Worm (Caenorhabditis elegans): ENCODE data around the gene fbxa-213.

DNA sequence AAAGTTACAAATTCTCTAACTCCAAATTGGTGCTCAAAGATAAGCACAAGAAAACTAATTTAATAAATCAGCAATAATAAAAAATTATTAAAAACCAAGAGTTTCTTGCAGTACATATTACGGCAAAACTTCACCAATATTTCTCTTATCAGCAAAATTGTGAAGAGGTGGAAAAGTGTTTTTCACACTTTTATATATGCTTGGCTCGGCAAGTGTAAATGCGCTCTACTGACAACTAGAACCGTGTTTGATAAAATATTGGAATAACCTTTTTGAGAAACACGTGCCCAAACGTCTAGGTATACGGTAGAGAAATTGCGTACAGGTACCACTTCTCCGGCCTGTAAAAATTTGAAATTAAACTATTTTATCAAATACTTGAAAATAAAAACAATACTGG, 27.3 kb downstream of the fbxa-213 start, which contains the start of gene R10E8.8:
- TF ChIP-seq sem-4 (tag; optimal IDR thresholded peaks at IDR 0.05), result no peak
- TF ChIP-seq ceh-82 (tag; optimal IDR thresholded peaks at IDR 0.05), result no peak
- TF ChIP-seq fos-1 (tag; optimal IDR thresholded peaks at IDR 0.05), result peak; percentile 27
